Worm (Caenorhabditis elegans): ENCODE results near the gene prx-13.

The prx-13 gene

DNA sequence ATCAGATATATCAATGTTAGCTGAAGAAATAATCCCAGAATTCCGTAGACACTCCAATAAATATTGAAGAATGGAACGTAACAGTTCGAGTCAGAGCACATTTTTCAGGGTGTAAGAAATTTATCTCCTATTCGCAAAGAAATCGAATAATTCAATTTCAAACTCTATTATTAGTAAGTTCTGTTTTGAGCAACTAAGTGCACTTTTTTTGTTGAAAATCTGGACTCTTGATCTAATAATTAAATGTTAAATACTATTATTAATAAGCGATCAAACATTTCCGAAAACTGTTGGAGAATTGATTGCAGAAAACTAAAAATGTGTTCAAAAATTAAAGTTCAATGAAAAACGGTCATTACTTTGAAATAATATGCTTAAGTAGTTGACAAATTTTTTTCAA lies 48.7 kb downstream of the prx-13 start, which contains the start of gene srd-56:
srd-56 (minus strand) TSS at position 101 of the 400 bp plus-strand sequence.
- TF ChIP-seq mdl-1 (tag; optimal IDR thresholded peaks at IDR 0.05) (no peak), aly-2 (tag; optimal IDR thresholded peaks at IDR 0.05) (no peak), daf-12 (tag; optimal IDR thresholded peaks at IDR 0.05) (no peak), ceh-9 (tag; optimal IDR thresholded peaks at IDR 0.05) (no peak), R02D3.7 (tag; optimal IDR thresholded peaks at IDR 0.05) (no peak), egl-5 (tag; optimal IDR thresholded peaks at IDR 0.05) (no peak), ceh-16 (tag; optimal IDR thresholded peaks at IDR 0.05) (no peak), elt-1 (tag; optimal IDR thresholded peaks at IDR 0.05) (no peak), skn-1 (tag; optimal IDR thresholded peaks at IDR 0.05) (no peak), ztf-4 (tag; optimal IDR thresholded peaks at IDR 0.05) (no peak), nhr-25 (tag; optimal IDR thresholded peaks at IDR 0.05) (no peak), fkh-10 (GFP tag; optimal IDR thresholded peaks at IDR 0.05) (no peak), nfya-1 (tag; optimal IDR thresholded peaks at IDR 0.05; ENCODE audit: insufficient read depth) (no peak), snpc-4 (tag; optimal IDR thresholded peaks at IDR 0.05) (no peak), ceh-28 (tag; optimal IDR thresholded peaks at IDR 0.05) (no peak), ceh-82 (tag; optimal IDR thresholded peaks at IDR 0.05) (no peak), nhr-12 (tag; optimal IDR thresholded peaks at IDR 0.05) (no peak)

Measured in whole organism, L3 larva.